Worm (Caenorhabditis elegans): ENCODE measurements around the gene ZK945.6.

The ZK945.6 gene

ce11 chrII:10106870-10107269 lies at the start of gene ZK945.6:
Gene ZK945.6 (minus strand): TSS chrII:10106970.
- TF ChIP-seq ref-1 (GFP tag; conservative IDR thresholded peaks at IDR 0.05) (no peak), T22C8.4 (GFP tag; IDR thresholded peaks at IDR 0.05) (no peak), med-1 (GFP tag; optimal IDR thresholded peaks at IDR 0.05; ENCODE audit: insufficient read depth) (no peak), cog-1 (tag; optimal IDR thresholded peaks at IDR 0.05) (no peak), ztf-29 (GFP tag; IDR thresholded peaks at IDR 0.05) (no peak), ztf-23 (GFP tag; IDR thresholded peaks at IDR 0.05) (no peak), klf-2 (GFP tag; conservative IDR thresholded peaks at IDR 0.05) (no peak), flt-1 (GFP tag; IDR thresholded peaks at IDR 0.05) (no peak), tab-1 (GFP tag; IDR thresholded peaks at IDR 0.05) (no peak)

ce11 chrII:10155106-10155505 lies 48.3 kb upstream of the ZK945.6 start, which contains the start of gene nlp-63:
Gene nlp-63 (plus strand): TSS chrII:10155406.
- no peak for TF ChIP-seq tab-1 (GFP tag; IDR thresholded peaks at IDR 0.05)
- no peak for TF ChIP-seq ref-1 (GFP tag; conservative IDR thresholded peaks at IDR 0.05)
- TF ChIP-seq T22C8.4 (GFP tag; IDR thresholded peaks at IDR 0.05): no peak
- no peak for TF ChIP-seq flt-1 (GFP tag; IDR thresholded peaks at IDR 0.05)
- TF ChIP-seq cog-1 (tag; optimal IDR thresholded peaks at IDR 0.05): no peak
- no peak for TF ChIP-seq ztf-23 (GFP tag; IDR thresholded peaks at IDR 0.05)
- no peak for TF ChIP-seq klf-2 (GFP tag; conservative IDR thresholded peaks at IDR 0.05)
- no peak for TF ChIP-seq ztf-29 (GFP tag; IDR thresholded peaks at IDR 0.05)
- TF ChIP-seq med-1 (GFP tag; optimal IDR thresholded peaks at IDR 0.05; ENCODE audit: insufficient read depth): no peak

- TF ChIP-seq med-1 (GFP tag; optimal IDR thresholded peaks at IDR 0.05; ENCODE audit: insufficient read depth) (no peak), tab-1 (GFP tag; IDR thresholded peaks at IDR 0.05) (no peak), flt-1 (GFP tag; IDR thresholded peaks at IDR 0.05) (no peak)
These were observed 40.7 kb upstream of the ZK945.6 start for ce11 chrII:10147502-10147901.

ce11 chrII:10146488-10146887 lies 39.7 kb upstream of the ZK945.6 start, which contains the start of gene pax-3:
Gene pax-3 (plus strand): TSS chrII:10146570.
- no peak for TF ChIP-seq ztf-29 (GFP tag; IDR thresholded peaks at IDR 0.05)
- TF ChIP-seq tab-1 (GFP tag; IDR thresholded peaks at IDR 0.05): no peak
- no peak for TF ChIP-seq ztf-23 (GFP tag; IDR thresholded peaks at IDR 0.05)
- no peak for TF ChIP-seq cog-1 (tag; optimal IDR thresholded peaks at IDR 0.05)
- no peak for TF ChIP-seq T22C8.4 (GFP tag; IDR thresholded peaks at IDR 0.05)
- TF ChIP-seq flt-1 (GFP tag; IDR thresholded peaks at IDR 0.05): no peak
- TF ChIP-seq klf-2 (GFP tag; conservative IDR thresholded peaks at IDR 0.05): no peak
- no peak for TF ChIP-seq ref-1 (GFP tag; conservative IDR thresholded peaks at IDR 0.05)
- no peak for TF ChIP-seq med-1 (GFP tag; optimal IDR thresholded peaks at IDR 0.05; ENCODE audit: insufficient read depth)

- TF ChIP-seq ztf-23 (GFP tag; IDR thresholded peaks at IDR 0.05) (no peak), T22C8.4 (GFP tag; IDR thresholded peaks at IDR 0.05) (no peak), ref-1 (GFP tag; conservative IDR thresholded peaks at IDR 0.05) (no peak), flt-1 (GFP tag; IDR thresholded peaks at IDR 0.05) (no peak), klf-2 (GFP tag; conservative IDR thresholded peaks at IDR 0.05) (no peak), cog-1 (tag; optimal IDR thresholded peaks at IDR 0.05) (no peak)
These were observed 37.3 kb upstream of the ZK945.6 start, which contains the start of gene F27E5.3 for ce11 chrII:10144092-10144491. Gene F27E5.3 (minus strand): TSS chrII:10144192.

- TF ChIP-seq ref-1 (GFP tag; conservative IDR thresholded peaks at IDR 0.05) (no peak), ztf-29 (GFP tag; IDR thresholded peaks at IDR 0.05) (no peak), T22C8.4 (GFP tag; IDR thresholded peaks at IDR 0.05) (no peak), tab-1 (GFP tag; IDR thresholded peaks at IDR 0.05) (no peak), klf-2 (GFP tag; conservative IDR thresholded peaks at IDR 0.05) (no peak), med-1 (GFP tag; optimal IDR thresholded peaks at IDR 0.05; ENCODE audit: insufficient read depth) (no peak), ztf-23 (GFP tag; IDR thresholded peaks at IDR 0.05) (no peak), cog-1 (tag; optimal IDR thresholded peaks at IDR 0.05) (no peak), flt-1 (GFP tag; IDR thresholded peaks at IDR 0.05) (no peak)
These were observed 32.4 kb upstream of the ZK945.6 start, which contains the start of gene asah-2 for ce11 chrII:10139177-10139640. Gene asah-2 (plus strand): TSS chrII:10139590.

ce11 chrII:10137358-10137757 lies 30.6 kb upstream of the ZK945.6 start, which contains the start of gene phg-1:
Gene phg-1 (plus strand): TSS chrII:10137658.
- TF ChIP-seq tab-1 (GFP tag; IDR thresholded peaks at IDR 0.05) (no peak), cog-1 (tag; optimal IDR thresholded peaks at IDR 0.05) (no peak), flt-1 (GFP tag; IDR thresholded peaks at IDR 0.05) (no peak), ztf-29 (GFP tag; IDR thresholded peaks at IDR 0.05) (no peak), T22C8.4 (GFP tag; IDR thresholded peaks at IDR 0.05) (no peak), klf-2 (GFP tag; conservative IDR thresholded peaks at IDR 0.05) (no peak), ztf-23 (GFP tag; IDR thresholded peaks at IDR 0.05) (no peak), med-1 (GFP tag; optimal IDR thresholded peaks at IDR 0.05; ENCODE audit: insufficient read depth) (no peak), ref-1 (GFP tag; conservative IDR thresholded peaks at IDR 0.05) (no peak)

- TF ChIP-seq tab-1 (GFP tag; IDR thresholded peaks at IDR 0.05): no peak
- no peak for TF ChIP-seq ztf-29 (GFP tag; IDR thresholded peaks at IDR 0.05)
- no peak for TF ChIP-seq ref-1 (GFP tag; conservative IDR thresholded peaks at IDR 0.05)
- TF ChIP-seq med-1 (GFP tag; optimal IDR thresholded peaks at IDR 0.05; ENCODE audit: insufficient read depth): no peak
- no peak for TF ChIP-seq cog-1 (tag; optimal IDR thresholded peaks at IDR 0.05)
- TF ChIP-seq ztf-23 (GFP tag; IDR thresholded peaks at IDR 0.05): no peak
- no peak for TF ChIP-seq flt-1 (GFP tag; IDR thresholded peaks at IDR 0.05)
- TF ChIP-seq klf-2 (GFP tag; conservative IDR thresholded peaks at IDR 0.05): no peak
- TF ChIP-seq T22C8.4 (GFP tag; IDR thresholded peaks at IDR 0.05): no peak
These were observed 30.0 kb upstream of the ZK945.6 start for ce11 chrII:10136771-10137170.

ce11 chrII:10134285-10134995 lies 27.7 kb upstream of the ZK945.6 start, which contains the start of gene F27E5.9:
Gene F27E5.9 (plus strand): TSS chrII:10134945.
- TF ChIP-seq cog-1 (tag; optimal IDR thresholded peaks at IDR 0.05): no peak
- TF ChIP-seq tab-1 (GFP tag; IDR thresholded peaks at IDR 0.05): no peak
- TF ChIP-seq klf-2 (GFP tag; conservative IDR thresholded peaks at IDR 0.05): no peak
- TF ChIP-seq med-1 (GFP tag; optimal IDR thresholded peaks at IDR 0.05; ENCODE audit: insufficient read depth): no peak
- TF ChIP-seq ztf-29 (GFP tag; IDR thresholded peaks at IDR 0.05): no peak
- TF ChIP-seq T22C8.4 (GFP tag; IDR thresholded peaks at IDR 0.05): no peak
- no peak for TF ChIP-seq ref-1 (GFP tag; conservative IDR thresholded peaks at IDR 0.05)
- no peak for TF ChIP-seq ztf-23 (GFP tag; IDR thresholded peaks at IDR 0.05)
- TF ChIP-seq flt-1 (GFP tag; IDR thresholded peaks at IDR 0.05): no peak

Measured in whole organism, midembryonic.